Worm (Caenorhabditis elegans) whole organism, L1 larva: ENCODE results near the gene F56D2.3.

ENCODE experiments used
- C04F5.9 ChIP-seq: sonication (generic microtip); optimal IDR thresholded peaks from 2 replicates; lab custom pipeline; 2016; ENCODE audit warnings: missing genetic modification characterization, missing compliant biosample characterization
- F16B12.6 ChIP-seq: fragments of 150-350 bp; optimal IDR thresholded peaks from 2 replicates; lab custom pipeline; 2014; ENCODE audit warnings: missing biosample characterization, missing genetic modification characterization
- Y116A8C.19 ChIP-seq: sonication (generic microtip); optimal IDR thresholded peaks from 2 replicates; lab custom pipeline; 2016; ENCODE audit warnings: missing compliant biosample characterization, missing genetic modification characterization, borderline replicate concordance
- ama-1 ChIP-seq: fragments of 150-350 bp; optimal IDR thresholded peaks from 2 replicates; lab custom pipeline; 2014
- blmp-1 ChIP-seq: fragments of 150-350 bp; optimal IDR thresholded peaks from 2 replicates; lab custom pipeline; 2014; ENCODE audit warnings: missing biosample characterization, missing genetic modification characterization
- ceh-8 ChIP-seq: fragments of 200-800 bp; sonication (Bioruptor generic); optimal IDR thresholded peaks from 2 replicates; lab custom pipeline; 2018; ENCODE audit warnings: mild to moderate bottlenecking, missing genetic modification characterization, moderate library complexity, missing compliant biosample characterization
- ceh-82 ChIP-seq, 3 experiments: fragments of 150-350 bp in 1 of 3; sonication (generic microtip) in 2 of 3; optimal IDR thresholded peaks; 2 replicates each; lab custom pipeline; 2014 to 2017; ENCODE audit warnings: missing biosample characterization in 3 of 3, missing genetic modification characterization in 3 of 3
- ces-1 ChIP-seq: fragments of 150-350 bp; optimal IDR thresholded peaks from 2 replicates; lab custom pipeline; 2014; ENCODE audit warnings: missing biosample characterization, missing genetic modification reagents, missing genetic modification characterization
- dpl-1 ChIP-seq, 3 experiments: fragments of 150-350 bp in 2 of 3; sonication (generic microtip) in 1 of 3; optimal IDR thresholded peaks; 2 replicates each; lab custom pipeline; 2014 to 2017; ENCODE audit warnings: missing biosample characterization in 3 of 3, missing genetic modification characterization in 3 of 3, missing genetic modification reagents in 3 of 3
- dsc-1 ChIP-seq: sonication (generic microtip); optimal IDR thresholded peaks from 2 replicates; lab custom pipeline; 2016; ENCODE audit warnings: mild to moderate bottlenecking, missing genetic modification characterization, missing compliant biosample characterization
- egl-27 ChIP-seq, 2 experiments: fragments of 150-350 bp in 1 of 2; sonication (generic microtip); optimal IDR thresholded peaks; 3 replicates each; lab custom pipeline; 2017 to 2018; ENCODE audit warnings: missing biosample characterization in 2 of 2, missing genetic modification characterization in 2 of 2, missing genetic modification reagents in 2 of 2
- elt-2 ChIP-seq: sonication (generic microtip); optimal IDR thresholded peaks from 2 replicates; lab custom pipeline; 2016; ENCODE audit warnings: missing genetic modification characterization, mild to moderate bottlenecking, inconsistent platforms, missing compliant biosample characterization, missing genetic modification reagents
- elt-3 ChIP-seq, 6 experiments: fragments of 150-350 bp in 1 of 6; sonication (generic microtip); optimal IDR thresholded peaks; 2 replicates each; lab custom pipeline; 2017 to 2018; ENCODE audit warnings: missing biosample characterization in 6 of 6, missing genetic modification characterization in 6 of 6, inconsistent platforms in 1 of 6
- fkh-4 ChIP-seq: sonication (generic microtip); optimal IDR thresholded peaks from 2 replicates; lab custom pipeline; 2016; ENCODE audit warnings: missing compliant biosample characterization, missing genetic modification characterization, borderline replicate concordance
- hlh-17 ChIP-seq: fragments of 200-800 bp; sonication (Bioruptor generic); optimal IDR thresholded peaks from 2 replicates; lab custom pipeline; 2018; ENCODE audit warnings: missing genetic modification characterization, mild to moderate bottlenecking, missing compliant biosample characterization, moderate library complexity, borderline replicate concordance
- hpl-2 ChIP-seq: fragments of 150-350 bp; optimal IDR thresholded peaks from 2 replicates; lab custom pipeline; 2014; ENCODE audit warnings: missing biosample characterization, missing genetic modification reagents, missing genetic modification characterization
- irx-1 ChIP-seq: sonication (generic microtip); optimal IDR thresholded peaks from 2 replicates; lab custom pipeline; 2016; ENCODE audit warnings: missing genetic modification characterization, missing compliant biosample characterization
- isw-1 ChIP-seq: fragments of 200-800 bp; sonication (Bioruptor generic); IDR thresholded peaks from 2 replicates; pipeline ENCODE4 v1.3.6; 2022; ENCODE audit warnings: missing genetic modification characterization, missing compliant biosample characterization
- lin-13 ChIP-seq: fragments of 150-350 bp; optimal IDR thresholded peaks from 2 replicates; lab custom pipeline; 2014; ENCODE audit warnings: missing biosample characterization, missing genetic modification reagents, missing genetic modification characterization
- lin-14 ChIP-seq: fragments of 200-800 bp; sonication (Bioruptor generic); optimal IDR thresholded peaks from 2 replicates; lab custom pipeline; 2018; ENCODE audit warnings: mild to moderate bottlenecking, missing genetic modification characterization, moderate library complexity, missing compliant biosample characterization
- lin-15B ChIP-seq: fragments of 150-350 bp; sonication (generic microtip); optimal IDR thresholded peaks from 3 replicates; lab custom pipeline; 2014; ENCODE audit warnings: missing biosample characterization, missing genetic modification characterization
- lin-35 ChIP-seq, 2 experiments: fragments of 150-350 bp; optimal IDR thresholded peaks; 2 replicates each; lab custom pipeline; 2014; ENCODE audit warnings: missing biosample characterization in 2 of 2, missing genetic modification characterization in 2 of 2, missing genetic modification reagents in 2 of 2
- mep-1 ChIP-seq: fragments of 150-350 bp; optimal IDR thresholded peaks from 2 replicates; lab custom pipeline; 2014; ENCODE audit warnings: missing biosample characterization, missing genetic modification characterization
- nhr-19 ChIP-seq: fragments of 200-800 bp; sonication (Bioruptor generic); conservative IDR thresholded peaks from 2 replicates; pipeline ENCODE4 v1.3.6; 2022; ENCODE audit warnings: missing genetic modification characterization, missing compliant biosample characterization
- nhr-47 ChIP-seq: sonication (generic microtip); optimal IDR thresholded peaks from 2 replicates; lab custom pipeline; 2016; ENCODE audit warnings: mild to moderate bottlenecking, missing genetic modification characterization, moderate library complexity, missing compliant biosample characterization
- nhr-71 ChIP-seq: sonication (generic microtip); optimal IDR thresholded peaks from 2 replicates; lab custom pipeline; 2016; ENCODE audit warnings: mild to moderate bottlenecking, missing genetic modification characterization, moderate library complexity, missing compliant biosample characterization
- nhr-77 ChIP-seq: fragments of 150-350 bp; optimal IDR thresholded peaks from 2 replicates; lab custom pipeline; 2014; ENCODE audit warnings: missing biosample characterization, missing genetic modification characterization
- nhr-85 ChIP-seq: sonication (generic microtip); peaks from one replicate; lab custom pipeline; 2016; ENCODE audit warnings: missing genetic modification characterization, inconsistent platforms, missing compliant biosample characterization
- nhr-90 ChIP-seq: sonication (generic microtip); optimal IDR thresholded peaks from 2 replicates; lab custom pipeline; 2016; ENCODE audit warnings: mild to moderate bottlenecking, missing genetic modification characterization, missing compliant biosample characterization; ENCODE audit not compliant: poor library complexity
- pqm-1 ChIP-seq: sonication (generic microtip); optimal IDR thresholded peaks from 3 replicates; lab custom pipeline; 2017; ENCODE audit warnings: missing biosample characterization, missing genetic modification characterization
- skn-1 ChIP-seq: fragments of 150-350 bp; optimal IDR thresholded peaks from 2 replicates; lab custom pipeline; 2014; ENCODE audit warnings: missing biosample characterization, missing genetic modification characterization
- snpc-4 ChIP-seq: fragments of 150-350 bp; optimal IDR thresholded peaks from 2 replicates; lab custom pipeline; 2014; ENCODE audit warnings: missing biosample characterization, missing genetic modification characterization
- snu-23 ChIP-seq: sonication (generic microtip); optimal IDR thresholded peaks from 2 replicates; lab custom pipeline; 2016; ENCODE audit warnings: missing genetic modification characterization, missing compliant biosample characterization
- sox-4 ChIP-seq: sonication (generic microtip); optimal IDR thresholded peaks from 2 replicates; lab custom pipeline; 2016; ENCODE audit warnings: missing genetic modification characterization, missing compliant biosample characterization
- swsn-7 ChIP-seq: sonication (generic microtip); optimal IDR thresholded peaks from 2 replicates; lab custom pipeline; 2016; ENCODE audit warnings: missing genetic modification characterization, missing compliant biosample characterization
- tbx-2 ChIP-seq: sonication (generic microtip); optimal IDR thresholded peaks from 2 replicates; lab custom pipeline; 2016; ENCODE audit warnings: missing genetic modification characterization, missing compliant biosample characterization
- tlp-1 ChIP-seq: fragments of 150-350 bp; optimal IDR thresholded peaks from 2 replicates; lab custom pipeline; 2014; ENCODE audit warnings: missing biosample characterization, missing genetic modification characterization
- unc-130 ChIP-seq: fragments of 150-350 bp; optimal IDR thresholded peaks from 2 replicates; lab custom pipeline; 2017; ENCODE audit warnings: missing biosample characterization, missing genetic modification characterization, inconsistent platforms
- unc-62 ChIP-seq: fragments of 150-350 bp; optimal IDR thresholded peaks from 2 replicates; lab custom pipeline; 2014; ENCODE audit warnings: missing biosample characterization, missing genetic modification reagents, missing genetic modification characterization
- vab-15 ChIP-seq: sonication (generic microtip); optimal IDR thresholded peaks from 2 replicates; lab custom pipeline; 2017; ENCODE audit warnings: missing genotype, mild to moderate bottlenecking, missing genetic modification characterization, missing compliant biosample characterization
- xbp-1 ChIP-seq: sonication (generic microtip); optimal IDR thresholded peaks from 2 replicates; lab custom pipeline; 2016; ENCODE audit warnings: missing genetic modification characterization, missing compliant biosample characterization
- ztf-11 ChIP-seq, 2 experiments: sonication (generic microtip); optimal IDR thresholded peaks; 2 replicates each; lab custom pipeline; 2016 to 2017; ENCODE audit warnings: missing genetic modification characterization in 2 of 2, missing biosample characterization in 1 of 2, missing compliant biosample characterization in 1 of 2
- ztf-4 ChIP-seq: fragments of 150-350 bp; optimal IDR thresholded peaks from 2 replicates; lab custom pipeline; 2014; ENCODE audit warnings: missing biosample characterization, missing genetic modification characterization

Gene F56D2.3

ce11 chrIII:5554884-5555500, 29.8 kb upstream of the F56D2.3 start, which contains the start of the genes nmad-1 and hach-1 (continued):
- peak; percentile 42 to 81 (median 63) for TF ChIP-seq ceh-82 (tag; optimal IDR thresholded peaks at IDR 0.05; lab: Kevin White, UChicago)
- no peak for TF ChIP-seq hpl-2
- peak; percentile 38 for TF ChIP-seq lin-13 (GFP tag; lab: Kevin White, UChicago)
- TF ChIP-seq egl-27 (tag; optimal IDR thresholded peaks at IDR 0.05; lab: Kevin White, UChicago), result no peak
- TF ChIP-seq swsn-7 (tag; lab: Kevin White, UChicago), result peak; percentile 84
- TF ChIP-seq snpc-4 (tag; lab: Kevin White, UChicago), result peak; percentile 75
- no peak for TF ChIP-seq hlh-17
- peak; percentile 78 for TF ChIP-seq nhr-90 (tag; lab: Kevin White, UChicago)
- TF ChIP-seq isw-1, result peak; percentile 53; the same call in 1 of the 2 replicates
- peak in 1 of 6 experiments; percentile 61 for TF ChIP-seq elt-3 (tag; optimal IDR thresholded peaks at IDR 0.05; lab: Kevin White, UChicago)
- TF ChIP-seq unc-130 (tag; lab: Kevin White, UChicago), result peak; percentile 72
- TF ChIP-seq unc-62 (GFP tag; lab: Kevin White, UChicago), result no peak
- TF ChIP-seq ceh-8 (GFP tag; lab: Kevin White, UChicago), result peak; percentile 74
- peak; percentile 82 for TF ChIP-seq xbp-1 (tag; lab: Kevin White, UChicago)
- TF ChIP-seq tbx-2 (tag; lab: Kevin White, UChicago), result peak; percentile 72
- TF ChIP-seq sox-4 (tag; lab: Kevin White, UChicago), result peak; percentile 59
- TF ChIP-seq dpl-1 (GFP tag; optimal IDR thresholded peaks at IDR 0.05; lab: Kevin White, UChicago), result peak; percentile 50 to 67 (median 58)
- peak; percentile 7 for TF ChIP-seq vab-15 (tag; lab: Kevin White, UChicago)
- peak; percentile 32 for TF ChIP-seq lin-15B (tag; lab: Kevin White, UChicago)
- peak; percentile 27 for TF ChIP-seq C04F5.9
- peak; percentile 89 for TF ChIP-seq snu-23 (GFP tag; lab: Kevin White, UChicago)
- TF ChIP-seq ztf-11 (tag; optimal IDR thresholded peaks at IDR 0.05; lab: Kevin White, UChicago), result peak in 1 of 2 experiments; percentile 76
- peak; percentile 44 to 64 for TF ChIP-seq lin-35 (GFP tag; optimal IDR thresholded peaks at IDR 0.05; lab: Kevin White, UChicago)
- peak; percentile 43 for TF ChIP-seq blmp-1 (tag; lab: Kevin White, UChicago)
- peak; percentile 80 for TF ChIP-seq nhr-47
- TF ChIP-seq irx-1, result peak; percentile 56
- peak; percentile 75 for TF ChIP-seq mep-1 (tag; lab: Kevin White, UChicago)
- TF ChIP-seq ztf-4 (tag; lab: Kevin White, UChicago), result peak; percentile 63
- TF ChIP-seq Y116A8C.19 (tag; lab: Kevin White, UChicago), result no peak
- peak; percentile 89 for TF ChIP-seq nhr-85 (tag; lab: Kevin White, UChicago)
- no peak for TF ChIP-seq nhr-77 (tag; lab: Kevin White, UChicago)
- peak; percentile 85 for TF ChIP-seq nhr-19 (GFP tag; lab: Robert Waterston, UW)
- peak; percentile 87 for TF ChIP-seq nhr-71 (tag; lab: Kevin White, UChicago)
- TF ChIP-seq F16B12.6 (tag; lab: Kevin White, UChicago), result peak; percentile 24
- peak; percentile 52 for TF ChIP-seq skn-1
- no peak for TF ChIP-seq tlp-1
- peak; percentile 90 for TF ChIP-seq dsc-1 (tag; lab: Kevin White, UChicago)
- TF ChIP-seq elt-2, result peak; percentile 64
- TF ChIP-seq fkh-4 (tag; lab: Kevin White, UChicago), result peak; percentile 17
- TF ChIP-seq ces-1 (GFP tag; lab: Kevin White, UChicago), result no peak
- no peak for TF ChIP-seq ama-1 (lab: Kevin White, UChicago)
- no peak for TF ChIP-seq pqm-1 (tag; lab: Kevin White, UChicago)
- TF ChIP-seq lin-14 (GFP tag; lab: Kevin White, UChicago), result peak; percentile 81
- TF ChIP-seq, all 84 proteins: peak for 46
